Fruit fly (Drosophila melanogaster) S2 (cell line): Measurements from ENCODE around the gene GstD8.

Experiments
- CG8478 ChIP-seq: fragments of >200 bp; optimal IDR thresholded peaks from 2 replicates; lab custom pipeline; 2018
- CTCF ChIP-seq, 2 experiments: fragments of >200 bp; optimal IDR thresholded peaks; 2 replicates each; lab custom pipeline; 2018

DNA sequence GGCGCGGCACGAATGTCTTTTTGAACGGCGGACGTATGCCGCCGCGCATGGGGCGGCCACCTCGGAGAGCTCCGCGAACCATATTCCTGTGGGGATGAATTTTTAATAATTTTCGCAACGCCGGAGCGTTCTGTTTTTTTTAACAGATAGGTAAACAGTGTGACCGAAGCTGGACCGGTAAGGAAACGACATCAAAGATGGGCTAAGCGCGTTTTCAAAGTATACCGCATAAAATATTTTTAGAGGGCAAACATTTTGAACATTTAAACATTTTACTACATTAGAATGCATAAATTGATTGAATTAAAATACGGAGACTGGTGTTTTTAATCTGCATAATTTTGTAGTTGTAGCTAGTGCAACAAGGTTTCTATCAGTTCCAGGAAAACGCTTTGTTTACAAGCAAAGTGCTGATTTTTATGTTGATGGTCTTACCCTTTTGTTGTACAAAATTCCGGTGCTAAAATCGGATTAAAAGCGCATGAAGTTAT lies 49.4 kb downstream of the GstD8 start, which contains the start of the genes CG5641 and CG5245:
- TF ChIP-seq CG8478 (lab: Kevin White, UChicago) (no peak), CTCF (optimal IDR thresholded peaks at IDR 0.05; lab: Kevin White, UChicago) (no peak)
